Fruit fly (Drosophila melanogaster) whole organism, wandering third instar larva: Measurements from ENCODE around the gene CG18809.

Source experiments
- Abd-B ChIP-seq: fragments of >200 bp; optimal IDR thresholded peaks from 2 replicates; lab custom pipeline; 2017; ENCODE audit warnings: missing biosample characterization, missing genetic modification characterization
- CG32264 ChIP-seq: fragments of 200-800 bp; sonication (Bioruptor generic); optimal IDR thresholded peaks from 2 replicates; lab custom pipeline; 2016; ENCODE audit warnings: missing biosample characterization, missing genetic modification characterization
- CG9705 ChIP-seq: fragments of 200-800 bp; sonication (Bioruptor generic); optimal IDR thresholded peaks from 2 replicates; lab custom pipeline; 2018; ENCODE audit warnings: missing biosample characterization, mild to moderate bottlenecking, missing genetic modification characterization
- CrebA ChIP-seq: fragments of 200-800 bp; sonication (Bioruptor generic); optimal IDR thresholded peaks from 2 replicates; lab custom pipeline; 2016; ENCODE audit warnings: missing biosample characterization, mild to moderate bottlenecking, missing genetic modification characterization, borderline replicate concordance
- Dfd ChIP-seq: fragments of >200 bp; optimal IDR thresholded peaks from 2 replicates; lab custom pipeline; 2017; ENCODE audit warnings: missing biosample characterization, missing genetic modification characterization
- Dif ChIP-seq: fragments of 200-275, 200-300 bp; sonication (Bioruptor generic); optimal IDR thresholded peaks from 2 replicates; lab custom pipeline; 2018; ENCODE audit warnings: missing biosample characterization, missing genetic modification characterization; ENCODE audit not compliant: partially characterized antibody
- GATAd ChIP-seq: sonication (Bioruptor generic); optimal IDR thresholded peaks from 2 replicates; lab custom pipeline; 2016; ENCODE audit warnings: missing biosample characterization, missing genetic modification characterization
- HLH106 ChIP-seq: fragments of 200-800 bp; optimal IDR thresholded peaks from 3 replicates; lab custom pipeline; 2019; ENCODE audit warnings: missing biosample characterization, mild to moderate bottlenecking, missing genetic modification characterization, moderate library complexity
- Hnf4 ChIP-seq: fragments of 200-800 bp; sonication (Bioruptor generic); optimal IDR thresholded peaks from 2 replicates; lab custom pipeline; 2016; ENCODE audit warnings: missing biosample characterization, mild to moderate bottlenecking, missing genetic modification characterization
- Hr78 ChIP-seq: fragments of >200 bp; optimal IDR thresholded peaks from 2 replicates; lab custom pipeline; 2017; ENCODE audit warnings: missing biosample characterization, missing genetic modification characterization
- Mio ChIP-seq: sonication (Bioruptor generic); optimal IDR thresholded peaks from 2 replicates; lab custom pipeline; 2016; ENCODE audit warnings: missing biosample characterization, missing genetic modification characterization
- N ChIP-seq: fragments of >200 bp; optimal IDR thresholded peaks from 2 replicates; lab custom pipeline; 2018; ENCODE audit warnings: missing biosample characterization, missing external identifiers, missing genetic modification characterization
- OdsH ChIP-seq: fragments of 200-800 bp; sonication (Bioruptor generic); optimal IDR thresholded peaks from 2 replicates; lab custom pipeline; 2016; ENCODE audit warnings: missing biosample characterization, mild to moderate bottlenecking, missing genetic modification characterization
- Sp1 ChIP-seq: fragments of 200-800 bp; sonication (Bioruptor generic); optimal IDR thresholded peaks from 3 replicates; lab custom pipeline; 2019; ENCODE audit warnings: missing biosample characterization, mild to moderate bottlenecking, missing genetic modification characterization, moderate library complexity
- br ChIP-seq: fragments of 200-800 bp; sonication (Bioruptor generic); optimal IDR thresholded peaks from 2 replicates; lab custom pipeline; 2016; ENCODE audit warnings: missing biosample characterization, missing genetic modification characterization
- brk ChIP-seq: fragments of 200-800 bp; sonication (Bioruptor generic); optimal IDR thresholded peaks from 2 replicates; lab custom pipeline; 2016; ENCODE audit warnings: missing biosample characterization, mild to moderate bottlenecking, missing genetic modification characterization
- dl ChIP-seq, 2 experiments: fragments of 175-275, 200-275 bp in 1 of 2; fragments of 200-275 bp in 1 of 2; sonication (Bioruptor generic); optimal IDR thresholded peaks; lab custom pipeline; 2018; ENCODE audit warnings: mild to moderate bottlenecking in 2 of 2, missing biosample characterization in 2 of 2, missing genetic modification characterization in 2 of 2, moderate library complexity in 2 of 2; ENCODE audit not compliant: partially characterized antibody in 2 of 2, insufficient read depth in 1 of 2
- ey ChIP-seq: fragments of 200-800 bp; sonication (Bioruptor generic); optimal IDR thresholded peaks from 2 replicates; lab custom pipeline; 2016; ENCODE audit warnings: missing biosample characterization, missing genetic modification characterization
- foxo ChIP-seq, 2 experiments: fragments of 200-800 bp; sonication (Bioruptor generic); optimal IDR thresholded peaks; 2 replicates in 1 of 2; 3 replicates in 1 of 2; lab custom pipeline; 2016 to 2017; ENCODE audit warnings: missing biosample characterization in 2 of 2, missing genetic modification characterization in 2 of 2
- fru ChIP-seq: fragments of 200-800 bp; sonication (Bioruptor generic); optimal IDR thresholded peaks from 3 replicates; lab custom pipeline; 2016; ENCODE audit warnings: missing biosample characterization, mild to moderate bottlenecking, missing genetic modification characterization
- h ChIP-seq: fragments of 200-800 bp; sonication (Bioruptor generic); optimal IDR thresholded peaks from 3 replicates; lab custom pipeline; 2016; ENCODE audit warnings: missing biosample characterization, mild to moderate bottlenecking, missing genetic modification characterization
- jim ChIP-seq: fragments of 175-275, 200-325 bp; sonication (Bioruptor generic); optimal IDR thresholded peaks from 2 replicates; lab custom pipeline; 2016; ENCODE audit warnings: missing biosample characterization, mild to moderate bottlenecking, missing genetic modification characterization
- lola ChIP-seq: fragments of >200 bp; optimal IDR thresholded peaks from 2 replicates; lab custom pipeline; 2017; ENCODE audit warnings: missing biosample characterization, missing genetic modification characterization
- pan ChIP-seq: fragments of >200 bp; optimal IDR thresholded peaks from 2 replicates; lab custom pipeline; 2017
- psq ChIP-seq: fragments of 200-800 bp; sonication (Bioruptor generic); optimal IDR thresholded peaks from 3 replicates; lab custom pipeline; 2017; ENCODE audit warnings: missing biosample characterization, mild to moderate bottlenecking, missing genetic modification characterization, moderate library complexity
- sage ChIP-seq: fragments of 200-800 bp; sonication (Bioruptor generic); optimal IDR thresholded peaks from 2 replicates; lab custom pipeline; 2016; ENCODE audit warnings: missing biosample characterization, mild to moderate bottlenecking, missing genetic modification characterization
- sv ChIP-seq: fragments of 200-800 bp; sonication (Bioruptor generic); optimal IDR thresholded peaks from 3 replicates; lab custom pipeline; 2016; ENCODE audit warnings: missing biosample characterization, missing genetic modification characterization
- tai ChIP-seq: sonication (Bioruptor generic); optimal IDR thresholded peaks from 2 replicates; lab custom pipeline; 2016; ENCODE audit warnings: missing biosample characterization, missing genetic modification characterization

The CG18809 gene

dm6 chrX:19787921-19788620 lies 43.9 kb upstream of the CG18809 start:
- TF ChIP-seq Abd-B = no peak
- peak; percentile 67 for TF ChIP-seq psq (GFP tag; lab: Kevin White, UChicago)

DNA sequence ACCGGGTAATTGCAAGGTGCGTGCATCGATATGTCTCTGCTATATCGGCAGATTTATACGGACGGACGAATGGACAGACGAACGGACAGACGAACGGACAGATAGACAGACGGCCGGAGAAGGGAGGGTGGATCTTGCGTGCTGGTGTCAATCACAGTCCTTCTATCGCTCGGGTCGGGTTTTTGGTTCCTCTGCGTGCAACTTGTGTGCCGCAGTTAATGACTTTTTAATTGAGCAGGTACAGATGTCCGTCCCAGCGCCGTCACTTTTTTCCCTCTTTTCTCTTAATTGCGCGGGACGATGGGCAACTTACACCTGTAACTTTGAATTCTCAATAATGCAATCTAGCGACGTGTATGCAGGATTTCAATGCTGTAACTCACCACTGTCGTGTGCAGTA lies 42.7 kb upstream of the CG18809 start:
- TF ChIP-seq Sp1 (GFP tag; lab: Kevin White, UChicago) = no peak
- TF ChIP-seq N (GFP tag; lab: Kevin White, UChicago) = no peak
- TF ChIP-seq, all 38 proteins: peak for 0

dm6 chrX:19785403-19785802 lies 41.3 kb upstream of the CG18809 start:
- peak; percentile 62 for TF ChIP-seq psq (GFP tag; lab: Kevin White, UChicago)
- TF ChIP-seq tai (GFP tag; lab: Kevin White, UChicago) = no peak
- TF ChIP-seq, all 38 proteins: peak for 1

dm6 chrX:19784875-19785274 lies 40.7 kb upstream of the CG18809 start:
- TF ChIP-seq Sp1 (GFP tag; lab: Kevin White, UChicago) (no peak), Abd-B (no peak), HLH106 (tag; lab: Kevin White, UChicago) (no peak), psq (GFP tag; lab: Kevin White, UChicago) (no peak), Dfd (GFP tag; lab: Kevin White, UChicago) (no peak), GATAd (GFP tag; lab: Kevin White, UChicago) (no peak), tai (GFP tag; lab: Kevin White, UChicago) (no peak), fru (GFP tag; lab: Kevin White, UChicago) (no peak), CrebA (GFP tag; lab: Kevin White, UChicago) (no peak), jim (GFP tag; lab: Kevin White, UChicago) (no peak), Hr78 (GFP tag; lab: Kevin White, UChicago) (no peak), brk (no peak), CG9705 (GFP tag; lab: Kevin White, UChicago) (no peak), dl (GFP tag; optimal IDR thresholded peaks at IDR 0.05; lab: Kevin White, UChicago; ENCODE audit: insufficient read depth in 1 of 2, partially characterized antibody in 2 of 2) (no peak), OdsH (no peak), Mio (GFP tag; lab: Kevin White, UChicago) (no peak), CG32264 (GFP tag; lab: Kevin White, UChicago) (no peak), sv (GFP tag; lab: Kevin White, UChicago) (no peak), Hnf4 (GFP tag; lab: Kevin White, UChicago) (no peak)

DNA sequence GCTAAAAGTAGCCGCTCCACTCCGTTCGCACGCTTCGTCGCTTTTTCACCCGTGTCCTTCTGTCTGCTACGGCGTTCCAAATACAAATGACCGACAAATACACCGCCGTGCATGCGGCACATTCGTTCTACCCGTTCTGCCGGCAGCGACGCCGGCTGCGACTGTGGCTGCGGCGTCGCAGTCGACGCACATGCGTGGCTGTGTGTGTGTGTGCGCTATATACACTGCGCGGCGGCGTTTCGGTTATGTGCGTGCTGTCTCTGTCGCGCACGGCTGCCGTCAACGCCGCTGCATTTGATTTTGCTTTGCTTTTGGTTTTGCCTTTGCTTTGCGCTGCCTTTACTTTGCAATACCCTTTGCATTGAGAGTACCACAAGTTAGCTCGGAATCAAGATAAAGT lies 39.3 kb upstream of the CG18809 start, which contains the start of gene zld:
TSS of gene zld (minus strand) at position 92 of the 400 bp plus-strand sequence.
- TF ChIP-seq Hr78 (GFP tag; lab: Kevin White, UChicago) (no peak), pan (lab: Kevin White, UChicago) (no peak), Hnf4 (GFP tag; lab: Kevin White, UChicago) (no peak), Dfd (GFP tag; lab: Kevin White, UChicago) (no peak), psq (GFP tag; lab: Kevin White, UChicago) (peak; percentile 2), br (GFP tag; lab: Kevin White, UChicago) (no peak), foxo (GFP tag; optimal IDR thresholded peaks at IDR 0.05; lab: Kevin White, UChicago) (no peak), Dif (GFP tag; lab: Kevin White, UChicago) (peak; percentile 9), h (GFP tag; lab: Kevin White, UChicago) (no peak), CrebA (GFP tag; lab: Kevin White, UChicago) (no peak), Mio (GFP tag; lab: Kevin White, UChicago) (no peak), Abd-B (no peak)

DNA sequence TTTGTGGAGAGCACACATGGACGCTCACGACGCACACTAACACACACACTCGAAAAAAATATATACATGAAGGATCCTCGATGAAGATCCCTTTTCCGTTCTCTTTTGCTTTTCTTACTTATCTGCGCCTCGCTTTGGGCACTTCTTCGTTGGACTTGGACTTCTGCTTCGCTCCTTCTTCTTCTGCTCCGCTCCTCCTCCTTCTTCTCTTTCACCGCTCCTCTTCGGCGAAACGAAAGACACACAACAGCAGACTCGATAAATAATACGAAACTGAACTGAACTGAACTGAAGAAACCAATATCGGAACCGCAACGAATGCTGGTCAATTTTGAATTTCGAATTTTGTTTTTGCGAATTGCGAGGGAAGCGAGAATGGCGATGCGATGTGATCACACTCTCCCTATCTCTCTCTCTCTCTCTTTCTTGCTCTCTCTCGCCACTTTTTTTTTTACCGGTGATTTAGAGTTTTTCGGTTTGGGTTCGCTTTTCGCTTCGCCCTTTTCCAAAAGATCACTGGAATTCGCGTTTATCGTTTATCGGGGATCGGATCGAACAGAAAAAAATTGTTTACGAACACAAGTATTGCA lies 38.7 kb upstream of the CG18809 start:
- TF ChIP-seq jim (GFP tag; lab: Kevin White, UChicago) = no peak
- no peak for TF ChIP-seq sv (GFP tag; lab: Kevin White, UChicago)
- TF ChIP-seq sage (GFP tag; lab: Kevin White, UChicago) = no peak
- TF ChIP-seq ey (GFP tag; lab: Kevin White, UChicago) = no peak
- no peak for TF ChIP-seq brk
- TF ChIP-seq Dfd (GFP tag; lab: Kevin White, UChicago) = no peak
- TF ChIP-seq lola (GFP tag; lab: Kevin White, UChicago) = no peak
- peak; percentile 93 for TF ChIP-seq psq (GFP tag; lab: Kevin White, UChicago)
